Worm (Caenorhabditis elegans): ENCODE data around the gene ttr-20.
A peak's percentile ranks its signal among the peaks of the same experiment; 100 is the strongest.

The ttr-20 gene

DNA sequence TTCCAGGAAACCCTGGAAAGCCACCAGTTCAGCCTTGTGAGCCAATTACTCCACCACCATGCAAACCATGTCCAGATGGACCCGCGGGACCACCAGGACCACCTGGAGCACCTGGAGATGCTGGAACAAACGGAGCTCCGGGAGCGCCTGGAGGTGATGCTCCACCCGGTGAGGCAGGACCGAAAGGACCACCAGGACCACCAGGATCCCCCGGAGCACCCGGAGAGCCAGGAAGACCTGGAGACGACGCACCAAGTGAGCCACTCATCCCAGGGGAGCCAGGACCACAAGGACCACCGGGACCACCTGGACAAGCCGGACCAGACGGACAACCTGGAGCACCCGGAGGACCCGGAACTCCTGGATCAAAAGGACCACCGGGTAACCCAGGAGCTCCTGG lies 18.1 kb downstream of the ttr-20 start:
- TF ChIP-seq ceh-14 (tag; optimal IDR thresholded peaks at IDR 0.05) (no peak), hlh-6 (tag; optimal IDR thresholded peaks at IDR 0.05) (peak; percentile 63), mec-3 (tag; optimal IDR thresholded peaks at IDR 0.05; ENCODE audit: borderline replicate concordance) (no peak), hlh-8 (tag; optimal IDR thresholded peaks at IDR 0.05) (no peak), sox-4 (tag; optimal IDR thresholded peaks at IDR 0.05) (no peak), elt-2 (tag; optimal IDR thresholded peaks at IDR 0.05) (no peak), C08G9.2 (tag; optimal IDR thresholded peaks at IDR 0.05) (peak; percentile 54), ceh-9 (tag; optimal IDR thresholded peaks at IDR 0.05) (no peak), elt-4 (tag; optimal IDR thresholded peaks at IDR 0.05) (peak; percentile 15), ceh-22 (tag; optimal IDR thresholded peaks at IDR 0.05) (no peak), F13H6.1 (tag; optimal IDR thresholded peaks at IDR 0.05) (no peak), che-1 (tag; optimal IDR thresholded peaks at IDR 0.05) (no peak), tbx-2 (tag; optimal IDR thresholded peaks at IDR 0.05) (peak; percentile 6)

- no peak for TF ChIP-seq fkh-10 (GFP tag; optimal IDR thresholded peaks at IDR 0.05)
- no peak for TF ChIP-seq hlh-8 (tag; optimal IDR thresholded peaks at IDR 0.05)
Measured at ce11 chrIV:4265224-4265623, 18.6 kb downstream of the ttr-20 start, which contains the start of gene F36A4.5. Gene F36A4.5, plus strand, starts transcription at chrIV:4265524.

DNA sequence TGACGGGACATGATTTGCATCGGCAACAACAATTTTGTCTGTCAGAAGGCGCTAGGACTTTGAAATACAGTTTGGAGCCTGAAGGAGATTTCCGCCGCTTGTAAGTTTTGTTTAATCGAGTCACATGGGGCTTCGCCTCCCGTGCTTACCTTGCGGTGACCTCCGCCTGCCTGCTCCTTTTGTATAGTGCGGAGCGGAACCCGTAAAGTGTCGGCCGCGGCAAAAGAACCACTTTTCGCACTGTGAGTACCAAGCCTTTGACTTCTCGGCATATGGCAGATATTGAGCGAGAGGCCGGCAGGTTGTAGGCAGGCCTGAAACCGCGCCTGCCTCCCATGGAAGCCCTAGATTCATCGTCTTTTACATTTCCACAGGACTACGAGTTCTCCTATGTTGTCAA lies 19.4 kb downstream of the ttr-20 start:
- TF ChIP-seq ceh-18 (tag; optimal IDR thresholded peaks at IDR 0.05) (no peak), zip-5 (tag; optimal IDR thresholded peaks at IDR 0.05) (no peak), ceh-2 (tag; optimal IDR thresholded peaks at IDR 0.05) (no peak), rnt-1 (tag; optimal IDR thresholded peaks at IDR 0.05) (no peak)

- TF ChIP-seq ceh-19 (GFP tag; optimal IDR thresholded peaks at IDR 0.05) (no peak), sox-2 (GFP tag; IDR thresholded peaks at IDR 0.05) (no peak), nfya-1 (tag; optimal IDR thresholded peaks at IDR 0.05) (no peak), madf-2 (tag; optimal IDR thresholded peaks at IDR 0.05) (no peak), gmeb-2 (tag; optimal IDR thresholded peaks at IDR 0.05) (no peak), dve-1 (tag; optimal IDR thresholded peaks at IDR 0.05) (no peak), npax-4 (tag; optimal IDR thresholded peaks at IDR 0.05) (no peak)
Measured at ce11 chrIV:4267320-4267719, 20.7 kb downstream of the ttr-20 start, which contains the start of gene F36A4.4. Gene F36A4.4, plus strand, starts transcription at chrIV:4267620.

ce11 chrIV:4269308-4269707 lies 22.7 kb downstream of the ttr-20 start, which contains the start of gene F36A4.3:
Gene F36A4.3, plus strand, starts transcription at chrIV:4269608.
- TF ChIP-seq sox-2 (GFP tag; IDR thresholded peaks at IDR 0.05) (no peak), ceh-30 (tag; optimal IDR thresholded peaks at IDR 0.05) (no peak), ceh-34 (tag; optimal IDR thresholded peaks at IDR 0.05) (no peak), eyg-1 (tag; optimal IDR thresholded peaks at IDR 0.05) (no peak), nhr-232 (tag; optimal IDR thresholded peaks at IDR 0.05) (no peak), npax-4 (tag; optimal IDR thresholded peaks at IDR 0.05) (no peak), ref-2 (tag; optimal IDR thresholded peaks at IDR 0.05) (no peak), ceh-9 (tag; optimal IDR thresholded peaks at IDR 0.05) (no peak), pros-1 (tag; optimal IDR thresholded peaks at IDR 0.05) (no peak), ceh-19 (GFP tag; optimal IDR thresholded peaks at IDR 0.05) (no peak), pax-1 (tag; optimal IDR thresholded peaks at IDR 0.05) (no peak), hlh-15 (tag; optimal IDR thresholded peaks at IDR 0.05) (no peak)

DNA sequence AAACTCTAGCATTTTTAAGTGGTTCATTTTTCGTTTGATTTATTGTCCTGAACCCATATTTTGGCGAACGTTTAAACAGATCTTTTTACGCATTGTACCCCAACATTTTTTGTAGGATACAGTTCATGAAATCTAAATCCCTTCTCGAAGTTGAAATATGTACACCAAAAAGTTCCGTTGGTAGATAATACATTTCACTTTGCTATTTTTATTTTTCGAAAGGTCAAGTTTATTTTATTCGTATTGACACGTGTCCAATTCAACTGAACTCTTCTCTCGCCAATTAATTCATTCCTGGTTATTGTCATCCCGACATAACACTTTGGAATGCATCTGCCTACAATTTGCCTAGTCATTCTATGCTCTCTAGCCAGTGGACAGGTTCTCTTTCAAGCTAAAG lies 24.3 kb downstream of the ttr-20 start, which contains the start of gene F36A4.2:
Gene F36A4.2 (plus strand): TSS at position 301 of the 400 bp plus-strand sequence.
- TF ChIP-seq zip-5 (tag; optimal IDR thresholded peaks at IDR 0.05), result no peak
- TF ChIP-seq ttx-3 (tag; optimal IDR thresholded peaks at IDR 0.05), result no peak
- TF ChIP-seq gmeb-2 (tag; optimal IDR thresholded peaks at IDR 0.05), result no peak
- TF ChIP-seq pax-1 (tag; optimal IDR thresholded peaks at IDR 0.05), result no peak
- TF ChIP-seq ama-1 (optimal IDR thresholded peaks at IDR 0.05), result no peak
- no peak for TF ChIP-seq ceh-45 (GFP tag; IDR thresholded peaks at IDR 0.05)

Measured in whole organism, late embryonic.